Worm (Caenorhabditis elegans) whole organism, mixed stage, embryonic: ENCODE data around the gene Y56A3A.22.

Experiments
- M03D4.4 ChIP-seq: sonication (generic microtip); optimal IDR thresholded peaks from 2 replicates; lab custom pipeline; 2017; ENCODE audit warnings: mild to moderate bottlenecking, missing genetic modification characterization, missing compliant biosample characterization
- bed-3 ChIP-seq: fragments of 200-800 bp; sonication (Bioruptor generic); optimal IDR thresholded peaks from 3 replicates; lab custom pipeline; 2018; ENCODE audit warnings: mild to moderate bottlenecking, missing genetic modification characterization, moderate library complexity, missing compliant biosample characterization
- blmp-1 ChIP-seq: fragments of 150-350 bp; optimal IDR thresholded peaks from 2 replicates; lab custom pipeline; 2014; ENCODE audit warnings: missing biosample characterization, missing genetic modification characterization
- ceh-43 ChIP-seq: fragments of 200-800 bp; sonication (Bioruptor generic); optimal IDR thresholded peaks from 2 replicates; lab custom pipeline; 2018; ENCODE audit warnings: mild to moderate bottlenecking, missing genetic modification characterization, moderate library complexity, missing compliant biosample characterization
- ces-1 ChIP-seq: fragments of 150-350 bp; optimal IDR thresholded peaks from 2 replicates; lab custom pipeline; 2014; ENCODE audit warnings: missing biosample characterization, missing genetic modification reagents, missing genetic modification characterization
- cnd-1 ChIP-seq: fragments of 200-800 bp; sonication (Bioruptor generic); optimal IDR thresholded peaks from 2 replicates; lab custom pipeline; 2018; ENCODE audit warnings: mild to moderate bottlenecking, missing genetic modification characterization, missing compliant biosample characterization
- drap-1 ChIP-seq: fragments of 200-800 bp; sonication (Bioruptor generic); optimal IDR thresholded peaks from 3 replicates; lab custom pipeline; 2018; ENCODE audit warnings: mild to moderate bottlenecking, missing genetic modification characterization, missing compliant biosample characterization
- elt-1 ChIP-seq: sonication (generic microtip); optimal IDR thresholded peaks from 2 replicates; lab custom pipeline; 2017; ENCODE audit warnings: missing genetic modification characterization, mild to moderate bottlenecking, missing compliant biosample characterization, antibody characterized with exemption, moderate library complexity, borderline replicate concordance; ENCODE audit not compliant: insufficient read depth
- flh-1 ChIP-seq: fragments of 200-800 bp; sonication (Bioruptor generic); optimal IDR thresholded peaks from 2 replicates; lab custom pipeline; 2018; ENCODE audit warnings: mild to moderate bottlenecking, missing genetic modification characterization, moderate library complexity, missing compliant biosample characterization
- ham-2 ChIP-seq: fragments of 200-800 bp; sonication (Bioruptor generic); optimal IDR thresholded peaks from 2 replicates; lab custom pipeline; 2018; ENCODE audit warnings: mild to moderate bottlenecking, missing genetic modification characterization, missing compliant biosample characterization
- lin-13 ChIP-seq: fragments of 150-350 bp; optimal IDR thresholded peaks from 2 replicates; lab custom pipeline; 2014; ENCODE audit warnings: missing biosample characterization, missing genetic modification characterization
- lin-32 ChIP-seq: fragments of 200-800 bp; sonication (Bioruptor generic); optimal IDR thresholded peaks from 2 replicates; lab custom pipeline; 2018; ENCODE audit warnings: mild to moderate bottlenecking, missing genetic modification characterization, missing compliant biosample characterization
- mep-1 ChIP-seq: fragments of 150-350 bp; optimal IDR thresholded peaks from 2 replicates; lab custom pipeline; 2017; ENCODE audit warnings: missing biosample characterization, missing genetic modification reagents, missing genetic modification characterization, inconsistent platforms
- nhr-12 ChIP-seq: fragments of 150-350 bp; optimal IDR thresholded peaks from 2 replicates; lab custom pipeline; 2014; ENCODE audit warnings: missing biosample characterization, missing genetic modification characterization
- nhr-2 ChIP-seq: fragments of 150-350 bp; optimal IDR thresholded peaks from 2 replicates; lab custom pipeline; 2014; ENCODE audit warnings: missing biosample characterization, missing genetic modification characterization
- nhr-237 ChIP-seq: fragments of 150-350 bp; optimal IDR thresholded peaks from 2 replicates; lab custom pipeline; 2014; ENCODE audit warnings: missing biosample characterization, missing genetic modification characterization
- nhr-28 ChIP-seq: fragments of 150-350 bp; optimal IDR thresholded peaks from 2 replicates; lab custom pipeline; 2014; ENCODE audit warnings: missing biosample characterization, missing genetic modification characterization
- snpc-4 ChIP-seq: fragments of 150-350 bp; optimal IDR thresholded peaks from 2 replicates; lab custom pipeline; 2014; ENCODE audit warnings: missing biosample characterization, missing genetic modification characterization
- sptf-1 ChIP-seq: sonication (generic microtip); optimal IDR thresholded peaks from 2 replicates; lab custom pipeline; 2017; ENCODE audit warnings: mild to moderate bottlenecking, missing genetic modification characterization, moderate library complexity, missing compliant biosample characterization
- tbx-8 ChIP-seq: fragments of 200-800 bp; sonication (Bioruptor generic); optimal IDR thresholded peaks from 2 replicates; lab custom pipeline; 2018; ENCODE audit warnings: mild to moderate bottlenecking, missing genetic modification characterization, moderate library complexity, missing compliant biosample characterization
- unc-120 ChIP-seq: sonication (generic microtip); optimal IDR thresholded peaks from 2 replicates; lab custom pipeline; 2017; ENCODE audit warnings: missing genetic modification characterization, missing compliant biosample characterization; ENCODE audit not compliant: poor library complexity, severe bottlenecking
- unc-39 ChIP-seq: fragments of 150-350 bp; optimal IDR thresholded peaks from 2 replicates; lab custom pipeline; 2014; ENCODE audit warnings: missing biosample characterization, missing genetic modification characterization
- zip-8 ChIP-seq: fragments of 150-350 bp; optimal IDR thresholded peaks from 2 replicates; lab custom pipeline; 2014; ENCODE audit warnings: missing biosample characterization, missing genetic modification characterization
- ztf-11 ChIP-seq: fragments of 150-350 bp; optimal IDR thresholded peaks from 2 replicates; lab custom pipeline; 2014; ENCODE audit warnings: missing biosample characterization, missing genetic modification characterization

The Y56A3A.22 gene

ce11 chrIII:11954150-11954549 lies 32.7 kb downstream of the Y56A3A.22 start:
- TF ChIP-seq tbx-8 (GFP tag; lab: Kevin White, UChicago) (no peak), M03D4.4 (tag; lab: Kevin White, UChicago) (no peak), ham-2 (GFP tag; lab: Kevin White, UChicago) (no peak)

ce11 chrIII:11960080-11960479 lies 38.6 kb downstream of the Y56A3A.22 start, which contains the start of gene top-3:
TSS of gene top-3 (minus strand) at chrIII:11960180.
- no peak for TF ChIP-seq snpc-4 (tag; lab: Kevin White, UChicago)
- no peak for TF ChIP-seq mep-1 (tag; lab: Kevin White, UChicago)
- TF ChIP-seq unc-120 (tag; lab: Kevin White, UChicago) = no peak
- no peak for TF ChIP-seq nhr-28
- no peak for TF ChIP-seq ceh-43
- no peak for TF ChIP-seq nhr-237 (tag; lab: Kevin White, UChicago)
- no peak for TF ChIP-seq nhr-12 (tag; lab: Kevin White, UChicago)
- TF ChIP-seq lin-13 = no peak
- no peak for TF ChIP-seq zip-8 (tag; lab: Kevin White, UChicago)
- no peak for TF ChIP-seq nhr-2 (tag; lab: Kevin White, UChicago)
- no peak for TF ChIP-seq unc-39 (tag; lab: Kevin White, UChicago)
- no peak for TF ChIP-seq lin-32 (GFP tag; lab: Kevin White, UChicago)
- TF ChIP-seq ham-2 (GFP tag; lab: Kevin White, UChicago) = no peak
- TF ChIP-seq ztf-11 (tag; lab: Kevin White, UChicago) = no peak
- no peak for TF ChIP-seq blmp-1 (tag; lab: Kevin White, UChicago)
- TF ChIP-seq flh-1 = no peak
- TF ChIP-seq sptf-1 (tag; lab: Kevin White, UChicago) = no peak
- no peak for TF ChIP-seq cnd-1 (tag; lab: Kevin White, UChicago)
- no peak for TF ChIP-seq M03D4.4 (tag; lab: Kevin White, UChicago)
- TF ChIP-seq tbx-8 (GFP tag; lab: Kevin White, UChicago) = no peak

- TF ChIP-seq unc-120 (tag; lab: Kevin White, UChicago) (no peak), cnd-1 (tag; lab: Kevin White, UChicago) (no peak), ztf-11 (tag; lab: Kevin White, UChicago) (no peak), ces-1 (GFP tag; lab: Kevin White, UChicago) (peak; percentile 46), drap-1 (GFP tag; lab: Kevin White, UChicago) (no peak), nhr-28 (no peak), bed-3 (GFP tag; lab: Kevin White, UChicago) (no peak), elt-1 (tag; lab: Kevin White, UChicago) (no peak)
These were observed 49.9 kb downstream of the Y56A3A.22 start, which contains the start of gene Y56A3A.28 for ce11 chrIII:11971342-11971741. TSS of gene Y56A3A.28 (minus strand) at chrIII:11971374.
